Fruit fly (Drosophila melanogaster) whole organism, wandering third instar larva: Measurements from ENCODE around the gene CG12607.

Experiments
- CG9705 ChIP-seq: fragments of 200-800 bp; sonication (Bioruptor generic); optimal IDR thresholded peaks from 2 replicates; lab custom pipeline; 2018; ENCODE audit warnings: missing biosample characterization, mild to moderate bottlenecking, missing genetic modification characterization
- HLH106 ChIP-seq: fragments of 200-800 bp; optimal IDR thresholded peaks from 3 replicates; lab custom pipeline; 2019; ENCODE audit warnings: missing biosample characterization, mild to moderate bottlenecking, missing genetic modification characterization, moderate library complexity
- Sp1 ChIP-seq: fragments of 200-800 bp; sonication (Bioruptor generic); optimal IDR thresholded peaks from 3 replicates; lab custom pipeline; 2019; ENCODE audit warnings: missing biosample characterization, mild to moderate bottlenecking, missing genetic modification characterization, moderate library complexity
- br ChIP-seq: fragments of 200-800 bp; sonication (Bioruptor generic); optimal IDR thresholded peaks from 2 replicates; lab custom pipeline; 2016; ENCODE audit warnings: missing biosample characterization, missing genetic modification characterization
- dl ChIP-seq, 2 experiments: fragments of 175-275, 200-275 bp in 1 of 2; fragments of 200-275 bp in 1 of 2; sonication (Bioruptor generic); optimal IDR thresholded peaks; lab custom pipeline; 2018; ENCODE audit warnings: mild to moderate bottlenecking in 2 of 2, missing biosample characterization in 2 of 2, missing genetic modification characterization in 2 of 2, moderate library complexity in 2 of 2; ENCODE audit not compliant: partially characterized antibody in 2 of 2, insufficient read depth in 1 of 2
- h ChIP-seq: fragments of 200-800 bp; sonication (Bioruptor generic); optimal IDR thresholded peaks from 3 replicates; lab custom pipeline; 2016; ENCODE audit warnings: missing biosample characterization, mild to moderate bottlenecking, missing genetic modification characterization
- pan ChIP-seq: fragments of >200 bp; optimal IDR thresholded peaks from 2 replicates; lab custom pipeline; 2017
- rgr ChIP-seq: fragments of 200-800 bp; sonication (Bioruptor generic); optimal IDR thresholded peaks from 3 replicates; lab custom pipeline; 2016; ENCODE audit warnings: missing biosample characterization, mild to moderate bottlenecking, missing genetic modification characterization
- tai ChIP-seq: sonication (Bioruptor generic); optimal IDR thresholded peaks from 2 replicates; lab custom pipeline; 2016; ENCODE audit warnings: missing biosample characterization, missing genetic modification characterization
- usp ChIP-seq: fragments of >200 bp; optimal IDR thresholded peaks from 2 replicates; lab custom pipeline; 2017; ENCODE audit warnings: missing biosample characterization, missing genetic modification characterization

DNA sequence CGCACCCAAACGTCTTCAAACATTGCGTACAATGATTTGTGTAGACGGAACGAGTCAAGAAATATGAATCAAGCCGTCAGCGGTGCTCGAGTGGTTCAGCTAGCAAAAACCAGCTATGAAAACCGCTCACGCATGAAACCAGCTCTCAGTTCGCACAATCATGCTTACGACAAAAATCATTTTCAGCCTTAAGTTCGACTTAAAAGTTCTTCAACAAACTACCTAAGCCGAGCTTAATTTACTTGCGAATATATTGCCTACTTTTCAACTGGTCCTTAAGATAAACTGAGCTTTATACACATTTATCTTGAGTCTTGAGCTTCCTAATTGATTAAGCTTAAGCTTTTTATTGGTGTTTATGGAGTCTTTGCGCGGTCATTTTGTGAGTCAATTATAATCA lies 6.2 kb upstream of the CG12607 start:
- TF ChIP-seq CG9705 (no peak), HLH106 (tag; lab: Kevin White, UChicago) (no peak), pan (no peak), tai (GFP tag; lab: Kevin White, UChicago) (no peak), dl (GFP tag; optimal IDR thresholded peaks at IDR 0.05; lab: Kevin White, UChicago; ENCODE audit: insufficient read depth in 1 of 2, partially characterized antibody in 2 of 2) (no peak), Sp1 (GFP tag; lab: Kevin White, UChicago) (no peak), br (GFP tag; lab: Kevin White, UChicago) (no peak), h (no peak), rgr (GFP tag; lab: Kevin White, UChicago) (no peak), usp (no peak)
